Fruit fly (Drosophila melanogaster) whole organism, embryonic: ENCODE data around the gene nompC.

ENCODE experiments used
- Antp ChIP-seq: fragments of 200-800 bp; sonication (Bioruptor generic); optimal IDR thresholded peaks from 3 replicates; lab custom pipeline; 2016; ENCODE audit warnings: missing biosample characterization, missing genetic modification characterization
- CG10366 ChIP-seq: fragments of 200-800 bp; sonication (Bioruptor generic); IDR thresholded peaks from 2 replicates; pipeline ENCODE4 v1.3.6; 2022; ENCODE audit warnings: missing biosample characterization, missing genetic modification characterization
- CG10462 ChIP-seq: fragments of 200-800 bp; sonication (Bioruptor generic); optimal IDR thresholded peaks from 2 replicates; lab custom pipeline; 2016; ENCODE audit warnings: missing biosample characterization, missing genetic modification characterization
- CG10654 ChIP-seq: fragments of 200-800 bp; sonication (Bioruptor generic); optimal IDR thresholded peaks from 2 replicates; lab custom pipeline; 2016; ENCODE audit warnings: missing biosample characterization, missing genetic modification characterization
- CG11085 ChIP-seq: fragments of 200-800 bp; sonication (Bioruptor generic); IDR thresholded peaks from 2 replicates; pipeline ENCODE4 v1.3.6; 2022; ENCODE audit warnings: missing biosample characterization, missing genetic modification characterization
- CG11695 ChIP-seq: fragments of 200-800 bp; sonication (Bioruptor generic); IDR thresholded peaks from 3 replicates; pipeline ENCODE4 v1.3.6; 2022; ENCODE audit warnings: missing biosample characterization, missing genetic modification characterization
- CG12236 ChIP-seq: fragments of 200-800 bp; sonication (Bioruptor generic); optimal IDR thresholded peaks from 2 replicates; lab custom pipeline; 2016; ENCODE audit warnings: missing biosample characterization, missing genetic modification characterization
- CG12769 ChIP-seq: fragments of 200-800 bp; sonication (Bioruptor generic); optimal IDR thresholded peaks from 2 replicates; lab custom pipeline; 2019; ENCODE audit warnings: missing biosample characterization, mild to moderate bottlenecking, missing genetic modification characterization, moderate library complexity
- CG13424 ChIP-seq: fragments of 200-800 bp; sonication (Bioruptor generic); optimal IDR thresholded peaks from 2 replicates; lab custom pipeline; 2019; ENCODE audit warnings: missing biosample characterization, mild to moderate bottlenecking, missing genetic modification characterization, moderate library complexity
- CG13775 ChIP-seq: fragments of 200-800 bp; sonication (Bioruptor generic); optimal IDR thresholded peaks from 3 replicates; lab custom pipeline; 2017; ENCODE audit warnings: missing biosample characterization, mild to moderate bottlenecking, missing genetic modification characterization
- CG14014 ChIP-seq: fragments of 200-800 bp; sonication (Bioruptor generic); IDR thresholded peaks from 2 replicates; pipeline ENCODE4 v1.3.6; 2022; ENCODE audit warnings: missing biosample characterization, missing genetic modification characterization
- CG15011 ChIP-seq: fragments of 200-800 bp; sonication (Bioruptor generic); optimal IDR thresholded peaks from 3 replicates; lab custom pipeline; 2018; ENCODE audit warnings: missing biosample characterization, mild to moderate bottlenecking, missing genetic modification characterization
- CG1529 ChIP-seq: fragments of 200-800 bp; sonication (Bioruptor generic); optimal IDR thresholded peaks from 3 replicates; lab custom pipeline; 2018; ENCODE audit warnings: missing biosample characterization, missing genetic modification characterization
- CG16813 ChIP-seq: fragments of 200-800 bp; sonication (Bioruptor generic); IDR thresholded peaks from 3 replicates; pipeline ENCODE4 v1.3.6; 2022; ENCODE audit warnings: missing biosample characterization, missing genetic modification characterization; ENCODE audit not compliant: partially characterized antibody
- CG16815 ChIP-seq: fragments of 200-800 bp; sonication (Bioruptor generic); optimal IDR thresholded peaks from 3 replicates; lab custom pipeline; 2017; ENCODE audit warnings: missing biosample characterization, mild to moderate bottlenecking, missing genetic modification characterization
- CG16863 ChIP-seq: fragments of 200-800 bp; sonication (Bioruptor generic); optimal IDR thresholded peaks from 3 replicates; lab custom pipeline; 2016; ENCODE audit warnings: missing biosample characterization, missing genetic modification characterization
- CG30020 ChIP-seq: fragments of 200-800 bp; optimal IDR thresholded peaks from 2 replicates; lab custom pipeline; 2019; ENCODE audit warnings: missing biosample characterization, mild to moderate bottlenecking, missing genetic modification characterization, moderate library complexity
- CG31388 ChIP-seq: fragments of 200-800 bp; sonication (Bioruptor generic); optimal IDR thresholded peaks from 2 replicates; lab custom pipeline; 2016; ENCODE audit warnings: missing biosample characterization, missing genetic modification characterization
- CG31441 ChIP-seq: fragments of 200-800 bp; sonication (Bioruptor generic); IDR thresholded peaks from 2 replicates; pipeline ENCODE4 v1.3.6; 2022; ENCODE audit warnings: missing biosample characterization, missing genetic modification characterization
- CG4360 ChIP-seq: fragments of 200-800 bp; sonication (Bioruptor generic); IDR thresholded peaks from 2 replicates; pipeline ENCODE4 v1.3.6; 2022; ENCODE audit warnings: missing biosample characterization, missing genetic modification characterization
- CG4617 ChIP-seq: fragments of 200-800 bp; sonication (Bioruptor generic); optimal IDR thresholded peaks from 3 replicates; lab custom pipeline; 2016; ENCODE audit warnings: missing biosample characterization, missing genetic modification characterization, borderline replicate concordance
- Dip2 ChIP-seq: fragments of 200-800 bp; sonication (Bioruptor generic); IDR thresholded peaks from 2 replicates; pipeline ENCODE4 v1.3.6; 2022; ENCODE audit warnings: missing biosample characterization, missing genetic modification characterization
- Dp ChIP-seq: fragments of 200-800 bp; sonication (Bioruptor generic); optimal IDR thresholded peaks from 2 replicates; lab custom pipeline; 2018; ENCODE audit warnings: missing biosample characterization, mild to moderate bottlenecking, missing genetic modification characterization, moderate library complexity
- Ets65A ChIP-seq: fragments of 200-800 bp; sonication (Bioruptor generic); peaks from one replicate; lab custom pipeline; 2016; ENCODE audit warnings: missing biosample characterization, missing genetic modification characterization
- Mes4 ChIP-seq: fragments of 200-800 bp; sonication (Bioruptor generic); optimal IDR thresholded peaks from 2 replicates; lab custom pipeline; 2016; ENCODE audit warnings: missing biosample characterization, missing genetic modification characterization
- NC2α ChIP-seq: fragments of 200-800 bp; sonication (Bioruptor generic); optimal IDR thresholded peaks from 2 replicates; lab custom pipeline; 2016; ENCODE audit warnings: missing biosample characterization, missing genetic modification characterization
- Spps ChIP-seq: fragments of 200-800 bp; sonication (Bioruptor generic); optimal IDR thresholded peaks from 2 replicates; lab custom pipeline; 2018; ENCODE audit warnings: missing biosample characterization, mild to moderate bottlenecking, missing genetic modification characterization
- Vsx1 ChIP-seq: fragments of 200-800 bp; sonication (Bioruptor generic); optimal IDR thresholded peaks from 2 replicates; lab custom pipeline; 2017; ENCODE audit warnings: missing biosample characterization, mild to moderate bottlenecking, missing genetic modification characterization, missing genetic modification reagents
- ab ChIP-seq: fragments of 200-800 bp; sonication (Bioruptor generic); optimal IDR thresholded peaks from 2 replicates; lab custom pipeline; 2016; ENCODE audit warnings: missing biosample characterization, missing genetic modification characterization
- bigmax ChIP-seq: fragments of 200-800 bp; sonication (Bioruptor generic); optimal IDR thresholded peaks from 2 replicates; lab custom pipeline; 2018; ENCODE audit warnings: missing biosample characterization, mild to moderate bottlenecking, missing genetic modification characterization
- btn ChIP-seq: fragments of 200-800 bp; sonication (Bioruptor generic); optimal IDR thresholded peaks from 2 replicates; lab custom pipeline; 2016; ENCODE audit warnings: missing biosample characterization, missing genetic modification characterization
- chn ChIP-seq: fragments of 200-800 bp; sonication (Bioruptor generic); optimal IDR thresholded peaks from 2 replicates; lab custom pipeline; 2016; ENCODE audit warnings: missing biosample characterization, missing genetic modification characterization
- crol ChIP-seq: fragments of 200-800 bp; sonication (Bioruptor generic); IDR thresholded peaks from 2 replicates; pipeline ENCODE4 v1.3.6; 2022; ENCODE audit warnings: missing biosample characterization, missing genetic modification characterization
- dysf ChIP-seq: fragments of 200-800 bp; sonication (Bioruptor generic); IDR thresholded peaks from 3 replicates; pipeline ENCODE4 v1.3.6; 2022; ENCODE audit warnings: missing biosample characterization, missing genetic modification characterization
- exex ChIP-seq: fragments of 200-800 bp; sonication (Bioruptor generic); optimal IDR thresholded peaks from 4 replicates; lab custom pipeline; 2018; ENCODE audit warnings: missing biosample characterization, mild to moderate bottlenecking, missing genetic modification characterization, moderate library complexity
- fu2 ChIP-seq: fragments of 200-800 bp; sonication (Bioruptor generic); optimal IDR thresholded peaks from 2 replicates; lab custom pipeline; 2016; ENCODE audit warnings: missing biosample characterization, missing genetic modification characterization
- gem ChIP-seq: fragments of 200-800 bp; sonication (Bioruptor generic); optimal IDR thresholded peaks from 2 replicates; lab custom pipeline; 2019; ENCODE audit warnings: missing biosample characterization, mild to moderate bottlenecking, missing genetic modification characterization, moderate library complexity
- kni ChIP-seq: fragments of 200-800 bp; sonication (Bioruptor generic); optimal IDR thresholded peaks from 3 replicates; lab custom pipeline; 2017; ENCODE audit warnings: mild to moderate bottlenecking, missing biosample characterization, missing genetic modification reagents, missing genetic modification characterization
- knrl ChIP-seq: fragments of 200-800 bp; sonication (Bioruptor generic); IDR thresholded peaks from 3 replicates; pipeline ENCODE4 v1.3.6; 2022; ENCODE audit warnings: missing biosample characterization, missing genetic modification characterization; ENCODE audit not compliant: partially characterized antibody
- lab ChIP-seq: fragments of 200-800 bp; sonication (Bioruptor generic); optimal IDR thresholded peaks from 3 replicates; lab custom pipeline; 2017; ENCODE audit warnings: missing biosample characterization, missing genetic modification characterization, mild to moderate bottlenecking, moderate library complexity, missing genetic modification reagents
- nmo ChIP-seq: fragments of 200-800 bp; sonication (Bioruptor generic); optimal IDR thresholded peaks from 2 replicates; lab custom pipeline; 2018; ENCODE audit warnings: missing biosample characterization, mild to moderate bottlenecking, missing genetic modification characterization, moderate library complexity
- onecut ChIP-seq: fragments of 200-800 bp; sonication (Bioruptor generic); IDR thresholded peaks from 2 replicates; pipeline ENCODE4 v1.3.6; 2022; ENCODE audit warnings: missing biosample characterization, missing genetic modification characterization
- otp ChIP-seq: fragments of 200-800 bp; sonication (Bioruptor generic); IDR thresholded peaks from 3 replicates; pipeline ENCODE4, ENCODE4 v1.3.6; 2022; ENCODE audit warnings: missing biosample characterization, missing genetic modification characterization
- psq ChIP-seq: fragments of 200-800 bp; sonication (Bioruptor generic); optimal IDR thresholded peaks from 2 replicates; lab custom pipeline; 2017; ENCODE audit warnings: missing biosample characterization, missing genetic modification characterization
- pzg ChIP-seq: fragments of 200-800 bp; sonication (Bioruptor generic); optimal IDR thresholded peaks from 3 replicates; lab custom pipeline; 2018; ENCODE audit warnings: missing biosample characterization, mild to moderate bottlenecking, missing genetic modification characterization, moderate library complexity
- row ChIP-seq: fragments of 200-800 bp; sonication (Bioruptor generic); IDR thresholded peaks from 3 replicates; pipeline ENCODE4 v1.3.6; 2022; ENCODE audit warnings: missing biosample characterization, missing genetic modification characterization
- sd ChIP-seq: fragments of 200-800 bp; sonication (Bioruptor generic); optimal IDR thresholded peaks from 3 replicates; lab custom pipeline; 2018; ENCODE audit warnings: missing biosample characterization, mild to moderate bottlenecking, missing genetic modification characterization, moderate library complexity
- sens ChIP-seq: fragments of 200-800 bp; sonication (Bioruptor generic); peaks from one replicate; lab custom pipeline; 2016; ENCODE audit warnings: missing biosample characterization, missing genetic modification characterization
- sob ChIP-seq: fragments of 200-800 bp; sonication (Bioruptor generic); IDR thresholded peaks from 2 replicates; pipeline ENCODE4 v1.3.6; 2022; ENCODE audit warnings: missing biosample characterization, missing genetic modification characterization
- unpg ChIP-seq: fragments of 200-800 bp; sonication (Bioruptor generic); optimal IDR thresholded peaks from 3 replicates; lab custom pipeline; 2018; ENCODE audit warnings: missing biosample characterization, mild to moderate bottlenecking, missing genetic modification characterization, moderate library complexity

nompC gene

DNA sequence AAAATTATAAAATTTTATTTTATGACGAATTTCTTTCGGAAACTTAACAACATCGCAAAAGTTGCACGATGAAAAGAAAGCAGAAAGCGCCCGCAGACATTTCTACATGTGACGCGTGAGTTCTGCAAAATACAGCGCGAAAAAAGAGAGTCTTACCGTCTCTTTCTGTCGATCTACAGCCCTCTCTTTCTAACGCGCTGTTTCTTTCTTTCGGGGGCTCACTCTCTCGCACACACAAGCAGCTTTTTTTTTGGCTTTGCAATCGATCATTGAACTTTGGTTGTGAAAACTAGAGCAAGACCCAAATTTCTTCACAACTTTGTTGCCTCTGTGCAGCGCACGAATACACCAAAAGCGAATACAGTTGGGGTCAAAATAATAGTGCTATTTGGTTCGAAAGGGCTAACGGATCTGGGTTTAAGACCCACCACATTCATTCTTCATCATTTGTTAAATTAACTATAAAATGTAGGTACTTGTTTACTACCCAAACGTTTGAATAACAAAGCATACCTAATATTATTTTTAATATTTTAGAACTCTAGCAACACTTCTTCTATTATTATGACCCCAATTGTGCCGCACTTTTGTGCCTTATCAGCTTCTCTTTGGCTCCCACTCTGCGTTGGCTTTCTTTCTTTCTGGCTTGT, 46.9 kb upstream of the nompC start (continued):
- peak; percentile 96 for TF ChIP-seq row (GFP tag; lab: Robert Waterston, UW)
- peak; percentile 39; the same call in 1 of the 2 replicates for TF ChIP-seq onecut (GFP tag; lab: Robert Waterston, UW)
- TF ChIP-seq CG11085 (GFP tag; lab: Robert Waterston, UW) = no peak
- TF ChIP-seq sens (GFP tag; lab: Kevin White, UChicago) = peak; percentile 96
- peak; percentile 62 for TF ChIP-seq CG30020 (tag; lab: Kevin White, UChicago)
- no peak for TF ChIP-seq pzg (GFP tag; lab: Kevin White, UChicago)
- no peak for TF ChIP-seq CG4360 (GFP tag; lab: Robert Waterston, UW)
- TF ChIP-seq CG10654 (GFP tag; lab: Kevin White, UChicago) = peak; percentile 75
- peak; percentile 13 for TF ChIP-seq ab (GFP tag; lab: Kevin White, UChicago)
- TF ChIP-seq knrl = no peak
- TF ChIP-seq CG16863 (GFP tag; lab: Kevin White, UChicago) = peak; percentile 65
- TF ChIP-seq CG13775 (GFP tag; lab: Kevin White, UChicago) = peak; percentile 70
- TF ChIP-seq CG1529 (GFP tag; lab: Kevin White, UChicago) = peak; percentile 92
- peak; percentile 70 for TF ChIP-seq CG10462 (GFP tag; lab: Kevin White, UChicago)
- TF ChIP-seq CG31441 (GFP tag; lab: Robert Waterston, UW) = peak; percentile 90
- peak; percentile 41 for TF ChIP-seq fu2 (GFP tag; lab: Kevin White, UChicago)
- peak; percentile 81 for TF ChIP-seq CG14014 (GFP tag; lab: Robert Waterston, UW)
- TF ChIP-seq CG16815 (GFP tag; lab: Kevin White, UChicago) = peak; percentile 73
- no peak for TF ChIP-seq CG31388 (GFP tag; lab: Kevin White, UChicago)
- peak; percentile 91 for TF ChIP-seq nmo (GFP tag; lab: Kevin White, UChicago)
- no peak for TF ChIP-seq CG16813 (GFP tag; lab: Robert Waterston, UW)
- no peak for TF ChIP-seq bigmax (GFP tag; lab: Kevin White, UChicago)
- peak; percentile 33 for TF ChIP-seq Mes4
- TF ChIP-seq lab (GFP tag; lab: Kevin White, UChicago) = peak; percentile 81
- TF ChIP-seq otp = peak; percentile 86
- TF ChIP-seq CG13424 (tag; lab: Kevin White, UChicago) = peak; percentile 94
- TF ChIP-seq Antp (GFP tag; lab: Kevin White, UChicago) = peak; percentile 24
- no peak for TF ChIP-seq btn (GFP tag; lab: Kevin White, UChicago)
- peak; percentile 71 for TF ChIP-seq sob (GFP tag; lab: Robert Waterston, UW)
- peak; percentile 55 for TF ChIP-seq psq (GFP tag; lab: Kevin White, UChicago)
- peak; percentile 42 for TF ChIP-seq sd (tag; lab: Kevin White, UChicago)
- peak; percentile 76 for TF ChIP-seq dysf (GFP tag; lab: Robert Waterston, UW)
- TF ChIP-seq Vsx1 (GFP tag; lab: Kevin White, UChicago) = peak; percentile 51
- peak; percentile 90 for TF ChIP-seq unpg (GFP tag; lab: Kevin White, UChicago)
- TF ChIP-seq Dp (GFP tag; lab: Kevin White, UChicago) = no peak
- peak; percentile 63 for TF ChIP-seq CG10366 (GFP tag; lab: Robert Waterston, UW)
- TF ChIP-seq CG12236 = peak; percentile 40
- peak; percentile 48 for TF ChIP-seq CG4617 (GFP tag; lab: Kevin White, UChicago)
- no peak for TF ChIP-seq exex (tag; lab: Kevin White, UChicago)
- TF ChIP-seq NC2α (GFP tag; lab: Kevin White, UChicago) = no peak
- peak; percentile 34; the same call in 1 of the 2 replicates for TF ChIP-seq crol (GFP tag; lab: Robert Waterston, UW)
- peak; percentile 52 for TF ChIP-seq Ets65A (GFP tag; lab: Kevin White, UChicago)
- peak; percentile 64 for TF ChIP-seq CG15011 (GFP tag; lab: Kevin White, UChicago)
- TF ChIP-seq gem (tag; lab: Kevin White, UChicago) = peak; percentile 96
- peak; percentile 19 for TF ChIP-seq kni (GFP tag; lab: Kevin White, UChicago)
- TF ChIP-seq Dip2 (GFP tag; lab: Robert Waterston, UW) = no peak
- TF ChIP-seq Spps (tag; lab: Kevin White, UChicago) = peak; percentile 70
- TF ChIP-seq CG12769 = peak; percentile 21
- TF ChIP-seq chn (GFP tag; lab: Kevin White, UChicago) = peak; percentile 78
- peak; percentile 91 for TF ChIP-seq CG11695 (GFP tag; lab: Robert Waterston, UW)
